Worm (Caenorhabditis elegans): ENCODE results near the gene M18.6.

The M18.6 gene

DNA sequence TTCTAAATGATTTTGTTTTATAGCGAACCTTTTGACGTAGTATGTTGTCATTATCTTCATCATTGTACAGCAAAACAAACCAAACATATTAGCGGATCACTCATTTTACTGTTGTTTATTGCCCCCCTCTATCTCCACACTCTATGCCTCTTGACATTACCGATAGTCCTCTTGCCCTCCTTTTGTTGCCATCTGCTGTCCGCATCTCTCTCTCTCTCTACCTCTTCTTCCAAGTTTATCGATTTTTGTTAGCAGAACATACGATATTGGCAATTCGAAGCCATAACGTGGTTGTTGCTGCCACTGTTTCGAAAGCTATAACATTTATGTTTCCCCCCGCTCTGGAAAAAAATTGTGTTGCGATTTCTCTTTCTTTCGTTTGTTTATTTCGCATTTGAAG is 36.8 kb downstream of the M18.6 start:
- TF ChIP-seq hpl-2 (GFP tag; optimal IDR thresholded peaks at IDR 0.05): no peak
- no peak for TF ChIP-seq nhr-28 (tag; optimal IDR thresholded peaks at IDR 0.05)
- TF ChIP-seq pax-3 (tag; optimal IDR thresholded peaks at IDR 0.05): no peak
- no peak for TF ChIP-seq unc-98 (GFP tag; IDR thresholded peaks at IDR 0.05)
- TF ChIP-seq elt-3 (tag; optimal IDR thresholded peaks at IDR 0.05): peak in 1 of 6 experiments; percentile 7
- no peak for TF ChIP-seq snu-23 (GFP tag; optimal IDR thresholded peaks at IDR 0.05)
- no peak for TF ChIP-seq egl-13 (tag; optimal IDR thresholded peaks at IDR 0.05)
- TF ChIP-seq lsy-2 (tag; optimal IDR thresholded peaks at IDR 0.05): no peak
- no peak for TF ChIP-seq C34B4.2 (tag; optimal IDR thresholded peaks at IDR 0.05)
- peak in 1 of 2 experiments; percentile 2 for TF ChIP-seq lin-35 (GFP tag; optimal IDR thresholded peaks at IDR 0.05)
- TF ChIP-seq fkh-10 (GFP tag; optimal IDR thresholded peaks at IDR 0.05): no peak
- TF ChIP-seq jun-1 (tag; optimal IDR thresholded peaks at IDR 0.05): no peak
- TF ChIP-seq mep-1 (tag; optimal IDR thresholded peaks at IDR 0.05): peak; percentile 9
- no peak for TF ChIP-seq fkh-8 (tag; optimal IDR thresholded peaks at IDR 0.05)
- TF ChIP-seq nhr-85 (tag): peak; percentile 40
- no peak for TF ChIP-seq ets-5 (GFP tag; IDR thresholded peaks at IDR 0.05)
- no peak for TF ChIP-seq nhr-77 (tag; optimal IDR thresholded peaks at IDR 0.05)
- no peak for TF ChIP-seq lin-39 (tag; optimal IDR thresholded peaks at IDR 0.05)
- no peak for TF ChIP-seq grh-1 (GFP tag; IDR thresholded peaks at IDR 0.05)
- no peak for TF ChIP-seq ztf-4 (tag; optimal IDR thresholded peaks at IDR 0.05)

DNA sequence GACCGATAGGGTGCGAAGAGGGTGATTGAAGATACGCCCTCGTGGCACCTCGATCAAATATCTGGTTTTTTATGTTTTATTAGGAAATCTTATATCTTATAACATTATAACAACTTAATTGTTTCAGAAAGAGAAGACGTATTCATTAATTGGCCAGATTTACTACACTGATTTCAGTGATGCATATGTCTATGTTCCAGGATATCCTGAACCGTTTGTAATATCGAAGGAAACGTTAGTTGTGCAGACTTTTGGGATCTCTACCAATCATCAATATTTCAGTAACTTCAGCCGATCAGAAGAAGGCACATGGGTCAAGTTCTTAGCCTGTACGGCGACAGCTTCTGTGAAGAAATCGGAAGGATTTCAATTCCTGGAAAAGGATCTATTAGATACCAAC is 39.3 kb downstream of the M18.6 start:
- TF ChIP-seq ets-5 (GFP tag; IDR thresholded peaks at IDR 0.05) (no peak), sox-4 (tag; optimal IDR thresholded peaks at IDR 0.05) (no peak), ceh-82 (tag; optimal IDR thresholded peaks at IDR 0.05) (no peak), vab-15 (tag; optimal IDR thresholded peaks at IDR 0.05) (no peak), egl-13 (tag; optimal IDR thresholded peaks at IDR 0.05) (no peak), rnt-1 (tag; optimal IDR thresholded peaks at IDR 0.05) (no peak)

DNA sequence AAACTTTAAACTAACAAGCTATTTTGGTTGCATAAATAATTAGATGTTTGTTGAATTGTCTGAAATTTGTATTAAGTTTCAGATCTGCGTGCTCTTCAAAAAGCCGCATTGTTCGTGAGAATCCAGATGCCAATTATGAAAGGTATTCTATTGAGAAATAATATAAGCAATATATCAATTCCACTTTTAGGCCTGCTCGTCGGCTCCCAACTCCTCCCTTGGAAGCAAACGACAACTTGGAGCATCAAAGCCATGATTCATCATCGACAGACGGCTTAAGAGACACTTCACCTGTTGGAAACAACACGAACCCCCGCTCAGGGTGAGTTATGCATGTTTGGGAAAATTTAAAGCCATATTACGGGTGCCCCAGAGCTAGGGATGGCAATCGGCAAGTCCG is 41.6 kb downstream of the M18.6 start:
- no peak for TF ChIP-seq nhr-20 (tag; optimal IDR thresholded peaks at IDR 0.05)
- TF ChIP-seq ceh-90 (tag; optimal IDR thresholded peaks at IDR 0.05): no peak
- no peak for TF ChIP-seq dsc-1 (tag; optimal IDR thresholded peaks at IDR 0.05)
- no peak for TF ChIP-seq ztf-4 (tag; optimal IDR thresholded peaks at IDR 0.05)
- no peak for TF ChIP-seq snu-23 (GFP tag; optimal IDR thresholded peaks at IDR 0.05)
- no peak for TF ChIP-seq lin-35 (GFP tag; optimal IDR thresholded peaks at IDR 0.05)
- no peak for TF ChIP-seq ceh-63 (GFP tag; optimal IDR thresholded peaks at IDR 0.05)
- no peak for TF ChIP-seq efl-3 (GFP tag; optimal IDR thresholded peaks at IDR 0.05)
- TF ChIP-seq mdl-1 (tag; optimal IDR thresholded peaks at IDR 0.05): no peak
- TF ChIP-seq mab-9 (GFP tag; IDR thresholded peaks at IDR 0.05): no peak
- no peak for TF ChIP-seq fos-1 (tag; optimal IDR thresholded peaks at IDR 0.05)
- TF ChIP-seq aha-1 (tag; optimal IDR thresholded peaks at IDR 0.05): no peak
- TF ChIP-seq C34B4.2 (tag; optimal IDR thresholded peaks at IDR 0.05): no peak
- TF ChIP-seq lin-15B (tag; optimal IDR thresholded peaks at IDR 0.05): no peak
- TF ChIP-seq fkh-10 (GFP tag; optimal IDR thresholded peaks at IDR 0.05): no peak
- TF ChIP-seq isw-1 (GFP tag; IDR thresholded peaks at IDR 0.05): no peak
- TF ChIP-seq snpc-4 (tag; optimal IDR thresholded peaks at IDR 0.05): no peak

DNA sequence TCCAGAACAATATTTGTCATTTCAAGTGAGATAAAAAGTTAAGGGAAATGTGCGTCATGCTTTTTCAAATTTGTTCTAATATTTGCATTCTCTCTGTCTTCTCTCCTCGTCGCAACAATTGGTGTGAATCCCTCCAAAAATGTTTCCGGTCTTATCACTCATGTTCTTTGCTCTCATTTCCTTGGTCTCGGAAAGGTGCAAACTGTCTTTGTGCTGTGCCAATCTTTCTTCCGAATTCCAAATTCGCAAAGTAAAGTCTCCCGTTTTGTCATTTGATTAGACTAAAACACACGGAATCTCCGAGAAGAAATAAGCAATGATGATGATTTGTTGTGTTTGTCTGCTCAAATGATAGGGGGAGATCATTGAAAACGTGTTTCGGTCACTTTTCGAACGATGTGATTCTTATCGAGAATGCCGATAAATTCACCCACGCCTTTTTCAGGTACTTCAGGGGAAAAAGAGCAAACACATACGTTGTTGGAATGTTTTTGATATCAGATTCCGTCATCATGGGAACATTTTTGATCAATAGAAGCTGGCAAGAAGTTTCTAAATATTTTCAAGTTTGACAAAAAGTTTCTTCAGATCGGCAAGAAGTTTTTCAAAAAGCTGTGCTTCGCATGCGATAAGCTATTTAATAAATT is 44.4 kb downstream of the M18.6 start:
- TF ChIP-seq ets-5 (GFP tag; IDR thresholded peaks at IDR 0.05) (no peak), fos-1 (tag; optimal IDR thresholded peaks at IDR 0.05) (no peak), efl-1 (optimal IDR thresholded peaks at IDR 0.05) (no peak), efl-1 (GFP tag; optimal IDR thresholded peaks at IDR 0.05 in 1 of 2) (peak in 1 of 2 experiments; percentile 70), elt-2 (tag; optimal IDR thresholded peaks at IDR 0.05) (peak; percentile 47)

Data from whole organism, L1 larva.